Worm (Caenorhabditis elegans) whole organism, L4 larva: ENCODE results near the gene fbxa-30.

Experiments used
- F49E8.2 ChIP-seq: sonication (generic microtip); optimal IDR thresholded peaks from 2 replicates; lab custom pipeline; 2016; ENCODE audit warnings: missing compliant biosample characterization, mild to moderate bottlenecking, missing genetic modification characterization, borderline replicate concordance
- cey-2 ChIP-seq: sonication (generic microtip); optimal IDR thresholded peaks from 3 replicates; lab custom pipeline; 2017; ENCODE audit warnings: missing genetic modification characterization, mild to moderate bottlenecking, missing compliant biosample characterization, antibody characterized with exemption, borderline replicate concordance; ENCODE audit not compliant: insufficient read depth
- daf-19 ChIP-seq: fragments of 200-800 bp; sonication (Bioruptor generic); conservative IDR thresholded peaks from 2 replicates; pipeline ENCODE4 v1.3.6; 2022; ENCODE audit warnings: missing genetic modification characterization, missing compliant biosample characterization
- nhr-25 ChIP-seq: sonication (generic microtip); optimal IDR thresholded peaks from 2 replicates; lab custom pipeline; 2017; ENCODE audit warnings: missing genetic modification characterization, mild to moderate bottlenecking, missing compliant biosample characterization, antibody characterized with exemption, moderate library complexity, borderline replicate concordance; ENCODE audit not compliant: insufficient read depth
- snpc-4 ChIP-seq: fragments of 150-350 bp; optimal IDR thresholded peaks from 2 replicates; lab custom pipeline; 2014; ENCODE audit warnings: missing biosample characterization, missing genetic modification characterization

DNA sequence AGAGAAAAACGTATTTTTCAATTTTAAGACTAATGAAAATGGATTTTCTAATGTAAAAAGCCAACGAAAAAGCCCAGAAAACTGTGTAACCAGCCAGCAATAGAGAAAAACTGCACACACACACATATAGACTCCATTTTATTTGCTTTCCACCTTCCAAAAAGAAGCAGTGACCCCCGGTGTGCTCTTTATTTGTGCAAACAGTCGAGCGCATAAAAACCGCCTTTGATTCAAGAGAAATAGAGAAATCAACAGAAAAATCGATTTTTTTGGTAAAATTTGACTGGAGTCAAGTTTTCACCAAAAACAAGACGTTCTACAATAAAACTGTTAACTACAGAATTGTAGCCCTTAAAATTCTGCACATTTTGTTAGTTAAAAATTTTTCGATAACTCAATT, 46.8 kb downstream of the fbxa-30 start:
- no peak for TF ChIP-seq nhr-25
- no peak for TF ChIP-seq daf-19
- TF ChIP-seq F49E8.2 = no peak
- no peak for TF ChIP-seq cey-2 (tag; lab: Kevin White, UChicago)
- TF ChIP-seq snpc-4 (tag; lab: Kevin White, UChicago) = no peak
